Worm (Caenorhabditis elegans): ENCODE measurements around the gene K08B12.3.

K08B12.3 gene

ce11 chrV:6267237-6267812 lies 32.3 kb downstream of the K08B12.3 start, which contains the start of gene mrck-1 (continued):
- TF ChIP-seq tbx-2 (tag; optimal IDR thresholded peaks at IDR 0.05): peak; percentile 93
- TF ChIP-seq ama-1 (optimal IDR thresholded peaks at IDR 0.05): no peak

ce11 chrV:6267978-6268377 lies 33.0 kb downstream of the K08B12.3 start:
- TF ChIP-seq nhr-76 (tag; optimal IDR thresholded peaks at IDR 0.05) (no peak), tbx-2 (tag; optimal IDR thresholded peaks at IDR 0.05) (no peak)

- TF ChIP-seq ceh-9 (tag; optimal IDR thresholded peaks at IDR 0.05) (no peak), elt-3 (tag; optimal IDR thresholded peaks at IDR 0.05) (no peak), nhr-23 (tag; optimal IDR thresholded peaks at IDR 0.05) (no peak), fos-1 (tag; optimal IDR thresholded peaks at IDR 0.05) (no peak), R02D3.7 (tag; optimal IDR thresholded peaks at IDR 0.05) (no peak)
Observed at ce11 chrV:6268526-6268925, 33.5 kb downstream of the K08B12.3 start.

ce11 chrV:6268961-6269360 lies 34.0 kb downstream of the K08B12.3 start:
- TF ChIP-seq pqm-1 (tag; optimal IDR thresholded peaks at IDR 0.05) (no peak), lin-15B (tag; optimal IDR thresholded peaks at IDR 0.05) (no peak), nhr-11 (tag; optimal IDR thresholded peaks at IDR 0.05) (no peak), elt-1 (tag; optimal IDR thresholded peaks at IDR 0.05) (no peak), ceh-9 (tag; optimal IDR thresholded peaks at IDR 0.05) (no peak), R02D3.7 (tag; optimal IDR thresholded peaks at IDR 0.05) (no peak), nhr-76 (tag; optimal IDR thresholded peaks at IDR 0.05) (no peak), nhr-67 (tag; optimal IDR thresholded peaks at IDR 0.05) (no peak), nhr-25 (tag; optimal IDR thresholded peaks at IDR 0.05) (no peak), egl-5 (tag; optimal IDR thresholded peaks at IDR 0.05) (no peak), unc-62 (GFP tag; optimal IDR thresholded peaks at IDR 0.05) (no peak), mdl-1 (tag; optimal IDR thresholded peaks at IDR 0.05) (no peak), ztf-4 (tag; optimal IDR thresholded peaks at IDR 0.05) (no peak), pha-4 (tag; optimal IDR thresholded peaks at IDR 0.05) (peak; percentile 43), elt-2 (tag; optimal IDR thresholded peaks at IDR 0.05) (peak; percentile 61), nhr-23 (tag; optimal IDR thresholded peaks at IDR 0.05) (no peak), jun-1 (tag; optimal IDR thresholded peaks at IDR 0.05) (no peak)

ce11 chrV:6270097-6270496 lies 35.1 kb downstream of the K08B12.3 start:
- TF ChIP-seq egl-27 (tag; optimal IDR thresholded peaks at IDR 0.05) (no peak), nhr-11 (tag; optimal IDR thresholded peaks at IDR 0.05) (no peak), nhr-43 (tag; optimal IDR thresholded peaks at IDR 0.05; ENCODE audit: poor library complexity, severe bottlenecking) (no peak), fkh-10 (GFP tag; optimal IDR thresholded peaks at IDR 0.05) (no peak), pha-4 (tag; optimal IDR thresholded peaks at IDR 0.05) (peak; percentile 67), eor-1 (tag; optimal IDR thresholded peaks at IDR 0.05) (no peak), ztf-11 (tag; optimal IDR thresholded peaks at IDR 0.05) (no peak), nfya-1 (tag; optimal IDR thresholded peaks at IDR 0.05; ENCODE audit: insufficient read depth) (peak; percentile 19), zag-1 (tag; optimal IDR thresholded peaks at IDR 0.05) (no peak), ceh-82 (tag; optimal IDR thresholded peaks at IDR 0.05) (no peak), egl-5 (tag; optimal IDR thresholded peaks at IDR 0.05) (no peak), ZK546.5 (tag; optimal IDR thresholded peaks at IDR 0.05) (no peak), nhr-67 (tag; optimal IDR thresholded peaks at IDR 0.05) (no peak), elt-3 (tag; optimal IDR thresholded peaks at IDR 0.05) (no peak), pqm-1 (tag; optimal IDR thresholded peaks at IDR 0.05) (no peak), nhr-76 (tag; optimal IDR thresholded peaks at IDR 0.05) (no peak)

- TF ChIP-seq nhr-77 (tag; optimal IDR thresholded peaks at IDR 0.05): no peak
- no peak for TF ChIP-seq skn-1 (tag; optimal IDR thresholded peaks at IDR 0.05)
- TF ChIP-seq ZK546.5 (tag; optimal IDR thresholded peaks at IDR 0.05): no peak
- no peak for TF ChIP-seq fos-1 (tag; optimal IDR thresholded peaks at IDR 0.05)
- TF ChIP-seq nhr-28 (tag; optimal IDR thresholded peaks at IDR 0.05): no peak
- TF ChIP-seq elt-3 (tag; optimal IDR thresholded peaks at IDR 0.05): no peak
- TF ChIP-seq tbx-2 (tag; optimal IDR thresholded peaks at IDR 0.05): no peak
- no peak for TF ChIP-seq ztf-4 (tag; optimal IDR thresholded peaks at IDR 0.05)
- no peak for TF ChIP-seq ama-1 (optimal IDR thresholded peaks at IDR 0.05)
- no peak for TF ChIP-seq fkh-2 (tag; optimal IDR thresholded peaks at IDR 0.05)
- no peak for TF ChIP-seq zag-1 (tag; optimal IDR thresholded peaks at IDR 0.05)
- TF ChIP-seq ceh-9 (tag; optimal IDR thresholded peaks at IDR 0.05): no peak
- no peak for TF ChIP-seq ztf-11 (tag; optimal IDR thresholded peaks at IDR 0.05)
- TF ChIP-seq aly-2 (tag; optimal IDR thresholded peaks at IDR 0.05): no peak
- no peak for TF ChIP-seq snpc-4 (tag; optimal IDR thresholded peaks at IDR 0.05)
- TF ChIP-seq lin-15B (tag; optimal IDR thresholded peaks at IDR 0.05): no peak
Observed at ce11 chrV:6270552-6270951, 35.6 kb downstream of the K08B12.3 start, which contains the start of gene F31F7.2. TSS of gene F31F7.2 (plus strand) at chrV:6270852.

Measured in whole organism, L3 larva.